Worm (Caenorhabditis elegans) whole organism, early embryonic: ENCODE measurements around the gene T07C4.12.

Experiments used
- ama-1 ChIP-seq: fragments of 150-350 bp; optimal IDR thresholded peaks from 2 replicates; lab custom pipeline; 2014
- hnd-1 ChIP-seq: sonication (generic microtip); optimal IDR thresholded peaks from 2 replicates; lab custom pipeline; 2016; ENCODE audit warnings: missing genetic modification characterization, missing compliant biosample characterization

- TF ChIP-seq hnd-1 (tag; lab: Kevin White, UChicago) = no peak
- no peak for TF ChIP-seq ama-1
Observed at ce11 chrIII:10332560-10332959, at the start of gene T07C4.12.
